Fruit fly (Drosophila melanogaster) whole organism, embryonic: ENCODE results near the gene CG34297.

Experiments
- Atf3 ChIP-seq: fragments of 200-800 bp; sonication (Bioruptor generic); optimal IDR thresholded peaks from 3 replicates; lab custom pipeline; 2016; ENCODE audit warnings: missing biosample characterization, missing genetic modification characterization
- Atf6 ChIP-seq: fragments of 200-800 bp; sonication (Bioruptor generic); IDR thresholded peaks from 2 replicates; pipeline ENCODE4 v1.3.6; 2022; ENCODE audit warnings: missing biosample characterization, missing genetic modification characterization
- BtbVII ChIP-seq: fragments of 200-800 bp; sonication (Bioruptor generic); optimal IDR thresholded peaks from 3 replicates; lab custom pipeline; 2017; ENCODE audit warnings: missing biosample characterization, mild to moderate bottlenecking, missing genetic modification characterization
- CG1024 ChIP-seq: fragments of 200-800 bp; sonication (Bioruptor generic); IDR thresholded peaks from 2 replicates; pipeline ENCODE4 v1.3.6; 2022; ENCODE audit warnings: missing biosample characterization, missing genetic modification characterization
- CG10267 ChIP-seq: fragments of 200-800 bp; sonication (Bioruptor generic); optimal IDR thresholded peaks from 2 replicates; lab custom pipeline; 2018; ENCODE audit warnings: missing biosample characterization, mild to moderate bottlenecking, missing genetic modification characterization, moderate library complexity
- CG11696 ChIP-seq: fragments of 200-800 bp; sonication (Bioruptor generic); IDR thresholded peaks from 2 replicates; pipeline ENCODE4 v1.3.6; 2022; ENCODE audit warnings: missing biosample characterization, missing genetic modification characterization
- CG14710 ChIP-seq: fragments of 200-800 bp; sonication (Bioruptor generic); optimal IDR thresholded peaks from 3 replicates; lab custom pipeline; 2019; ENCODE audit warnings: missing biosample characterization, mild to moderate bottlenecking, missing genetic modification characterization, moderate library complexity
- CG1603 ChIP-seq: fragments of 200-800 bp; sonication (Bioruptor generic); optimal IDR thresholded peaks from 2 replicates; lab custom pipeline; 2019; ENCODE audit warnings: missing biosample characterization, mild to moderate bottlenecking, missing genetic modification characterization, moderate library complexity
- CG17186 ChIP-seq: fragments of 200-800 bp; sonication (Bioruptor generic); optimal IDR thresholded peaks from 3 replicates; lab custom pipeline; 2017; ENCODE audit warnings: missing biosample characterization, missing genetic modification reagents, missing genetic modification characterization
- CG17568 ChIP-seq: fragments of 200-800 bp; sonication (Bioruptor generic); optimal IDR thresholded peaks from 2 replicates; lab custom pipeline; 2018; ENCODE audit warnings: missing biosample characterization, mild to moderate bottlenecking, missing genetic modification characterization, moderate library complexity
- CG17612 ChIP-seq: fragments of 200-800 bp; sonication (Bioruptor generic); IDR thresholded peaks from 2 replicates; pipeline ENCODE4 v1.3.6; 2022; ENCODE audit warnings: missing biosample characterization, missing genetic modification characterization
- CG2120 ChIP-seq: fragments of 200-800 bp; sonication (Bioruptor generic); optimal IDR thresholded peaks from 3 replicates; lab custom pipeline; 2016; ENCODE audit warnings: missing biosample characterization, missing genetic modification characterization
- CG2129 ChIP-seq: fragments of 200-800 bp; sonication (Bioruptor generic); IDR thresholded peaks from 2 replicates; pipeline ENCODE4 v1.3.6; 2022; ENCODE audit warnings: missing biosample characterization, missing genetic modification characterization; ENCODE audit not compliant: partially characterized antibody
- CG34422 ChIP-seq: fragments of 200-800 bp; sonication (Bioruptor generic); IDR thresholded peaks from 3 replicates; pipeline ENCODE4 v1.3.6; 2022; ENCODE audit warnings: missing biosample characterization, missing genetic modification characterization
- CG3838 ChIP-seq: fragments of 200-800 bp; sonication (Bioruptor generic); optimal IDR thresholded peaks from 3 replicates; lab custom pipeline; 2016; ENCODE audit warnings: missing biosample characterization, missing genetic modification characterization
- CG4282 ChIP-seq: fragments of 200-800 bp; sonication (Bioruptor generic); optimal IDR thresholded peaks from 2 replicates; lab custom pipeline; 2016; ENCODE audit warnings: missing biosample characterization, missing genetic modification characterization
- CG6254 ChIP-seq: fragments of 200-800 bp; sonication (Bioruptor generic); optimal IDR thresholded peaks from 3 replicates; lab custom pipeline; 2017; ENCODE audit warnings: mild to moderate bottlenecking, missing biosample characterization, missing genetic modification reagents, missing genetic modification characterization
- CG6791 ChIP-seq: fragments of 200-800 bp; sonication (Bioruptor generic); IDR thresholded peaks from 3 replicates; pipeline ENCODE4 v1.3.6; 2022; ENCODE audit warnings: missing biosample characterization, missing genetic modification characterization; ENCODE audit not compliant: partially characterized antibody
- CG7786 ChIP-seq: fragments of 200-800 bp; sonication (Bioruptor generic); optimal IDR thresholded peaks from 2 replicates; lab custom pipeline; 2016; ENCODE audit warnings: missing biosample characterization, missing genetic modification characterization
- CG8388 ChIP-seq: fragments of 200-800 bp; sonication (Bioruptor generic); optimal IDR thresholded peaks from 2 replicates; lab custom pipeline; 2019; ENCODE audit warnings: missing biosample characterization, mild to moderate bottlenecking, missing genetic modification characterization, moderate library complexity
- CG8478 ChIP-seq: fragments of >200 bp; optimal IDR thresholded peaks from 2 replicates; lab custom pipeline; 2018
- Dll ChIP-seq: fragments of 200-800 bp; sonication (Bioruptor generic); IDR thresholded peaks from 4 replicates; pipeline ENCODE4 v1.3.6; 2022; ENCODE audit warnings: missing biosample characterization, missing genetic modification characterization; ENCODE audit not compliant: partially characterized antibody
- E2f1 ChIP-seq: fragments of 200-800 bp; sonication (Bioruptor generic); IDR thresholded peaks from 2 replicates; pipeline ENCODE4 v1.3.6; 2022; ENCODE audit warnings: missing biosample characterization, missing genetic modification characterization
- Hand ChIP-seq: fragments of 200-800 bp; sonication (Bioruptor generic); optimal IDR thresholded peaks from 2 replicates; lab custom pipeline; 2017; ENCODE audit warnings: mild to moderate bottlenecking, missing biosample characterization, missing genetic modification reagents, missing genetic modification characterization
- Lpt ChIP-seq: fragments of >200 bp; optimal IDR thresholded peaks from 2 replicates; lab custom pipeline; 2018; ENCODE audit warnings: missing biosample characterization, missing genetic modification characterization
- Meics ChIP-seq: fragments of 200-800 bp; sonication (Bioruptor generic); optimal IDR thresholded peaks from 2 replicates; lab custom pipeline; 2017; ENCODE audit warnings: missing biosample characterization, mild to moderate bottlenecking, missing genetic modification characterization
- NFAT ChIP-seq: fragments of 200-800 bp; sonication (Bioruptor generic); IDR thresholded peaks from 2 replicates; pipeline ENCODE4 v1.3.6; 2022; ENCODE audit warnings: missing biosample characterization, missing genetic modification characterization
- Nf-YA ChIP-seq: fragments of 200-800 bp; sonication (Bioruptor generic); IDR thresholded peaks from 2 replicates; pipeline ENCODE4 v1.3.6; 2022; ENCODE audit warnings: missing biosample characterization, missing genetic modification characterization
- NfI ChIP-seq: fragments of 200-800 bp; sonication (Bioruptor generic); optimal IDR thresholded peaks from 3 replicates; lab custom pipeline; 2018; ENCODE audit warnings: missing biosample characterization, mild to moderate bottlenecking, missing genetic modification characterization, moderate library complexity
- Optix ChIP-seq: fragments of 200-800 bp; sonication (Bioruptor generic); IDR thresholded peaks from 3 replicates; pipeline ENCODE4 v1.3.6; 2022; ENCODE audit warnings: missing biosample characterization, missing genetic modification characterization
- PHDP ChIP-seq: fragments of 200-800 bp; sonication (Bioruptor generic); optimal IDR thresholded peaks from 3 replicates; lab custom pipeline; 2018; ENCODE audit warnings: missing biosample characterization, mild to moderate bottlenecking, missing genetic modification characterization, moderate library complexity
- Sox102F ChIP-seq: fragments of 200-800 bp; sonication (Bioruptor generic); optimal IDR thresholded peaks from 2 replicates; lab custom pipeline; 2018; ENCODE audit warnings: missing biosample characterization, mild to moderate bottlenecking, missing genetic modification characterization, moderate library complexity
- ab ChIP-seq: fragments of 200-800 bp; sonication (Bioruptor generic); optimal IDR thresholded peaks from 2 replicates; lab custom pipeline; 2016; ENCODE audit warnings: missing biosample characterization, missing genetic modification characterization
- ara ChIP-seq: fragments of 200-800 bp; sonication (Bioruptor generic); IDR thresholded peaks from 2 replicates; pipeline ENCODE4 v1.3.6; 2022; ENCODE audit warnings: missing biosample characterization, missing genetic modification characterization
- ash1 ChIP-seq: fragments of 200-800 bp; sonication (Bioruptor generic); optimal IDR thresholded peaks from 2 replicates; lab custom pipeline; 2018; ENCODE audit warnings: missing biosample characterization, mild to moderate bottlenecking, missing genetic modification characterization
- az2 ChIP-seq: fragments of 200-800 bp; sonication (Bioruptor generic); optimal IDR thresholded peaks from 3 replicates; lab custom pipeline; 2016; ENCODE audit warnings: missing biosample characterization, missing genetic modification characterization
- bigmax ChIP-seq: fragments of 200-800 bp; sonication (Bioruptor generic); optimal IDR thresholded peaks from 2 replicates; lab custom pipeline; 2018; ENCODE audit warnings: missing biosample characterization, mild to moderate bottlenecking, missing genetic modification characterization
- cas ChIP-seq: fragments of 200-800 bp; sonication (Bioruptor generic); IDR thresholded peaks from 2 replicates; pipeline ENCODE4 v1.3.6; 2022; ENCODE audit warnings: missing biosample characterization, missing genetic modification characterization
- dati ChIP-seq: fragments of 200-800 bp; sonication (Bioruptor generic); IDR thresholded peaks from 2 replicates; pipeline ENCODE4 v1.3.6; 2022; ENCODE audit warnings: missing biosample characterization, missing genetic modification characterization
- eve ChIP-seq, 2 experiments: fragments of >200 bp; optimal IDR thresholded peaks; 2 replicates each; lab custom pipeline; 2017; ENCODE audit warnings: missing biosample characterization in 2 of 2, missing genetic modification characterization in 2 of 2
- jing ChIP-seq: fragments of 200-800 bp; sonication (Bioruptor generic); optimal IDR thresholded peaks from 2 replicates; lab custom pipeline; 2018; ENCODE audit warnings: missing biosample characterization, mild to moderate bottlenecking, missing genetic modification characterization
- klu ChIP-seq: fragments of 200-800 bp; sonication (Bioruptor generic); IDR thresholded peaks from 2 replicates; pipeline ENCODE4 v1.3.6; 2022; ENCODE audit warnings: missing biosample characterization, missing genetic modification characterization
- lmd ChIP-seq: fragments of 200-800 bp; sonication (Bioruptor generic); IDR thresholded peaks from 2 replicates; pipeline ENCODE4 v1.3.6; 2022; ENCODE audit warnings: missing biosample characterization, missing genetic modification characterization
- mld ChIP-seq: fragments of 200-800 bp; sonication (Bioruptor generic); IDR thresholded peaks from 3 replicates; pipeline ENCODE4 v1.3.6; 2022; ENCODE audit warnings: missing biosample characterization, missing genetic modification characterization; ENCODE audit not compliant: partially characterized antibody
- prd ChIP-seq, 3 experiments: fragments of >200 bp in 2 of 3; fragments of 200-800 bp in 1 of 3; sonication (Bioruptor generic) in 1 of 3; optimal IDR thresholded peaks in 2 of 3; IDR thresholded peaks in 1 of 3; 2 replicates in 2 of 3; 3 replicates in 1 of 3; pipeline versions ENCODE4 v1.3.6 to Lab custom; 2017 to 2022; ENCODE audit warnings: missing biosample characterization in 1 of 3, missing genetic modification characterization in 1 of 3
- pum ChIP-seq: fragments of 200-800 bp; sonication (Bioruptor generic); optimal IDR thresholded peaks from 2 replicates; lab custom pipeline; 2016; ENCODE audit warnings: missing biosample characterization, missing genetic modification characterization
- repo ChIP-seq: fragments of 200-800 bp; sonication (Bioruptor generic); optimal IDR thresholded peaks from 2 replicates; lab custom pipeline; 2016; ENCODE audit warnings: missing biosample characterization, missing genetic modification characterization
- scrt ChIP-seq: fragments of 200-800 bp; sonication (Bioruptor generic); optimal IDR thresholded peaks from 2 replicates; lab custom pipeline; 2018; ENCODE audit warnings: missing biosample characterization, mild to moderate bottlenecking, missing genetic modification characterization, moderate library complexity
- sqz ChIP-seq: fragments of 200-800 bp; sonication (Bioruptor generic); optimal IDR thresholded peaks from 3 replicates; lab custom pipeline; 2018; ENCODE audit warnings: missing biosample characterization, mild to moderate bottlenecking, missing genetic modification characterization
- trem ChIP-seq: fragments of 200-800 bp; optimal IDR thresholded peaks from 3 replicates; lab custom pipeline; 2019; ENCODE audit warnings: missing biosample characterization, mild to moderate bottlenecking, missing genetic modification characterization, moderate library complexity
- vvl ChIP-seq: fragments of 200-800 bp; sonication (Bioruptor generic); IDR thresholded peaks from 2 replicates; pipeline ENCODE4 v1.3.6; 2022; ENCODE audit warnings: missing biosample characterization, missing genetic modification characterization

Gene CG34297

dm6 chr3R:6759419-6759818, 11.6 kb upstream of the CG34297 start, which contains the start of gene bcd (continued):
- peak; percentile 80 for TF ChIP-seq NfI (GFP tag; lab: Kevin White, UChicago)
- TF ChIP-seq Atf6 (GFP tag; lab: Robert Waterston, UW): peak; percentile 72
- peak; percentile 2 for TF ChIP-seq ash1
- TF ChIP-seq sqz: peak; percentile 4
- peak; percentile 38 for TF ChIP-seq CG8388 (GFP tag; lab: Kevin White, UChicago)
- peak; percentile 67 for TF ChIP-seq CG2120 (GFP tag; lab: Kevin White, UChicago)
- TF ChIP-seq Hand (GFP tag; lab: Kevin White, UChicago): no peak
- TF ChIP-seq CG10267: peak; percentile 72
- peak; percentile 69 for TF ChIP-seq E2f1 (GFP tag; lab: Robert Waterston, UW)
- peak; percentile 78 for TF ChIP-seq Optix
- no peak for TF ChIP-seq mld (GFP tag; lab: Robert Waterston, UW)
- TF ChIP-seq Lpt (GFP tag; lab: Kevin White, UChicago): no peak
- peak; percentile 25 for TF ChIP-seq ab (GFP tag; lab: Kevin White, UChicago)
- peak; percentile 76 for TF ChIP-seq CG1603 (tag; lab: Kevin White, UChicago)
- TF ChIP-seq CG17612 (GFP tag; lab: Robert Waterston, UW): peak; percentile 44; the same call in 1 of the 2 replicates
- TF ChIP-seq CG34422 (GFP tag; lab: Robert Waterston, UW): peak; percentile 80
- TF ChIP-seq jing: peak; percentile 58
- no peak; the same call in 1 of the 2 replicates for TF ChIP-seq cas (GFP tag; lab: Robert Waterston, UW)
- peak; percentile 87 for TF ChIP-seq vvl (GFP tag; lab: Robert Waterston, UW)
- no peak for TF ChIP-seq bigmax (GFP tag; lab: Kevin White, UChicago)
- peak; percentile 86 for TF ChIP-seq az2 (GFP tag; lab: Kevin White, UChicago)
- TF ChIP-seq ara (GFP tag; lab: Robert Waterston, UW): peak; percentile 89
- peak; percentile 49; the same call in 2 of the 3 replicates for TF ChIP-seq CG6791
- TF ChIP-seq NFAT (GFP tag; lab: Robert Waterston, UW): peak; percentile 86
- TF ChIP-seq CG7786 (GFP tag; lab: Kevin White, UChicago): peak; percentile 59
- TF ChIP-seq CG17186 (GFP tag; lab: Kevin White, UChicago): no peak
- no peak for TF ChIP-seq CG8478 (lab: Kevin White, UChicago)
- TF ChIP-seq lmd: peak; percentile 75
- TF ChIP-seq CG14710 (tag; lab: Kevin White, UChicago): peak; percentile 61
- TF ChIP-seq CG4282 (GFP tag; lab: Kevin White, UChicago): peak; percentile 45
- TF ChIP-seq CG1024 (GFP tag; lab: Robert Waterston, UW): peak; percentile 77
- TF ChIP-seq Meics (GFP tag; lab: Kevin White, UChicago): peak; percentile 60
- peak; percentile 86 for TF ChIP-seq pum (GFP tag; lab: Kevin White, UChicago)
- peak; percentile 78 for TF ChIP-seq Atf3 (GFP tag; lab: Kevin White, UChicago)
- TF ChIP-seq CG6254 (GFP tag; lab: Kevin White, UChicago): no peak
- no peak for TF ChIP-seq CG2129 (GFP tag; lab: Robert Waterston, UW)
- TF ChIP-seq scrt (GFP tag; lab: Kevin White, UChicago): peak; percentile 8
- TF ChIP-seq eve (GFP tag; optimal IDR thresholded peaks at IDR 0.05; lab: Kevin White, UChicago): no peak
- peak; percentile 59 for TF ChIP-seq repo (GFP tag; lab: Kevin White, UChicago)
- no peak for TF ChIP-seq dati (GFP tag; lab: Robert Waterston, UW)
- peak; percentile 51 for TF ChIP-seq CG11696 (GFP tag; lab: Robert Waterston, UW)
- TF ChIP-seq trem (tag; lab: Kevin White, UChicago): peak; percentile 72
- TF ChIP-seq CG3838 (GFP tag; lab: Kevin White, UChicago): peak; percentile 47
- TF ChIP-seq klu (GFP tag; lab: Robert Waterston, UW): peak; percentile 59; the same call in 1 of the 2 replicates
- TF ChIP-seq BtbVII (GFP tag; lab: Kevin White, UChicago): no peak
- peak; percentile 71 for TF ChIP-seq Dll
- TF ChIP-seq prd (optimal IDR thresholded peaks at IDR 0.05; lab: Kevin White, UChicago): no peak
- TF ChIP-seq prd (GFP tag; IDR thresholded peaks at IDR 0.05; lab: Robert Waterston, UW): peak; percentile 92
- TF ChIP-seq Nf-YA (GFP tag; lab: Robert Waterston, UW): peak; percentile 67
- TF ChIP-seq CG17568 (GFP tag; lab: Kevin White, UChicago): peak; percentile 59
- TF ChIP-seq Sox102F (GFP tag; lab: Kevin White, UChicago): peak; percentile 72
- TF ChIP-seq PHDP (tag; lab: Kevin White, UChicago): no peak
